Worm (Caenorhabditis elegans) whole organism, L2 larva: Measurements from ENCODE around the gene pdfr-1.

Experiments used
- fos-1 ChIP-seq: fragments of 150-350 bp; optimal IDR thresholded peaks from 2 replicates; lab custom pipeline; 2014; ENCODE audit warnings: missing biosample characterization, missing genetic modification characterization
- nhr-11 ChIP-seq: fragments of 150-350 bp; optimal IDR thresholded peaks from 2 replicates; lab custom pipeline; 2014; ENCODE audit warnings: missing biosample characterization, missing genetic modification characterization
- unc-62 ChIP-seq: fragments of 150-350 bp; optimal IDR thresholded peaks from 2 replicates; lab custom pipeline; 2014; ENCODE audit warnings: missing biosample characterization, missing genetic modification reagents, missing genetic modification characterization
- ztf-11 ChIP-seq: sonication (generic microtip); optimal IDR thresholded peaks from 2 replicates; lab custom pipeline; 2017; ENCODE audit warnings: missing biosample characterization, missing genetic modification characterization

DNA sequence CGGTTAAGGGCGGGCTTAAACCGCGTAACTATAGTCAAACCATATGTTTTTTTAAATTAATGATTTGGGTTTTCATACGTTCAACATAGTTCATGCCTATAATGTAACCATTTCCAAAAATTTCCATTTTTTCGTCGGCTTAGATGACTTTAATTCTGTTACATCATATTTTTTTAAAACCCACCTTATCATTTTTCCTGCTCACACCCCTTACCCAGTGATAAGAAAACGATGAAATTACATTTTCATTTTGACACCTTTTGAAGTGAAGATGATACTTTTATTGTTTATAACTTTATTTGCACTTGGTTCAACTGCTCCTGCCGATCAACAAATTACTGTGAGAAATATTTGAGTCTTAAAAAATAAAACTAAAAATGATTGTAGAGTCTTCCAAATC is 39.6 kb downstream of the pdfr-1 start, which contains the start of gene ctsa-4.2:
- TF ChIP-seq fos-1 (tag; lab: Kevin White, UChicago) (peak; percentile 62), ztf-11 (tag; lab: Kevin White, UChicago) (no peak), unc-62 (GFP tag; lab: Kevin White, UChicago) (no peak), nhr-11 (no peak)
